Worm (Caenorhabditis elegans): ENCODE measurements around the gene T14B4.5.

Gene T14B4.5

DNA sequence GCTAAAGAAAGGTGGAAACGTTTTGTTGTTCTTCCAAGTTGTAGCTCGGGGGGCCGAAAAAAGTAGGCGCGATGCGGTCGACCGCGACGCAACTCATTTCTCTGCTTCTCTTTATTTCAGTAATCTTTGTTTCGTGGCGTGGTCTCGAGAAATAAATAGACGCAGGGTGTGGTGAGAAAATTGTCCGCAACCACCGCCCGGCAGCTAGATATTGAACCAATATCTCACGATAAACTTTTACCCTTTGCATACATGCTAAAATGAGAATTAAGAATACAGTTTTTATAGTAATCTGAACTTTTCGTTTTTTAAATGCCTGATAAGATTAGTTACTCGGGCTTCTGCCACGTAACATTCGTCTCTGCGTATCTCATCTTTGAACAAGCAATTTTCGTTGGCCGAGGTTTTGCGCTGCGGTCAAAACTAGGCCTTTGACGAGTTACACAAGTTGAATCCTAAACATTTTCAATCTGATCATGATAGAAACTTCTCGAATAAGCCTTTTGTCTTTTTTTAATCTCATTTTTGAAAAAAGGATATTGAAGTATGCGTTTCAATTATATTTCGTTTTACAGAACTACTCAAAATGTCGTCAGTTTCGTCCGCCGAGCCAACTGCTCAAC lies 32.9 kb upstream of the T14B4.5 start, which contains the start of gene gyf-1 (continued):
- TF ChIP-seq daf-16 (GFP tag; optimal IDR thresholded peaks at IDR 0.05) (no peak), daf-16 (tag; optimal IDR thresholded peaks at IDR 0.05) (peak; percentile 17)

DNA sequence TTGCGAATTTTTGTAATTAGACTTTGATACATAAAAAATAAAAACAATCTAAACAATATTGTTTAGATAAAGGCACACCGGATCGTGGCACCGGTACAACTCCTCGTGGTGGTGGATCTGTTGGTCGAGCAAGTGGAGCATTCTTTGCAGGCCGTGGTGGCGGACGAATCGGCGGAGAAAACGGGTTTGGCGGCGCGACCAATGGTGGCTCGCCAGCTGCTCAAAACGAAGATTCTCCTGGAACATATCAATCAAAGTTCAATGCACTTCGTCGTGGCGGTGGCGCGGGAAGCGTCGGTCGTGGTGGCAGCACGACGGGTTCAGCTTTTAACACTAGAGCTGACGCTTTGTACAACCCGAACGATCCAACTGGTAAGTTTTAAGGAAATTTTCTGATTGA lies 30.7 kb upstream of the T14B4.5 start:
- TF ChIP-seq aha-1 (tag), result peak; percentile 65
- peak; percentile 67; the same call in 1 of the 2 replicates for TF ChIP-seq set-16 (GFP tag; IDR thresholded peaks at IDR 0.05)
- TF ChIP-seq nhr-25 (tag; optimal IDR thresholded peaks at IDR 0.05; ENCODE audit: borderline replicate concordance, insufficient read depth), result no peak

ce11 chrII:6689088-6689487 lies 27.6 kb upstream of the T14B4.5 start:
- TF ChIP-seq skn-1 (tag; optimal IDR thresholded peaks at IDR 0.05), result no peak
- TF ChIP-seq nhr-77 (tag; optimal IDR thresholded peaks at IDR 0.05), result no peak
- TF ChIP-seq Y75B8A.6 (GFP tag; IDR thresholded peaks at IDR 0.05), result no peak
- peak; percentile 37 for TF ChIP-seq aha-1 (tag)
- TF ChIP-seq unc-130 (GFP tag; optimal IDR thresholded peaks at IDR 0.05), result no peak
- TF ChIP-seq lin-38 (GFP tag; IDR thresholded peaks at IDR 0.05), result no peak
- TF ChIP-seq saeg-2 (GFP tag; IDR thresholded peaks at IDR 0.05), result no peak
- TF ChIP-seq ceh-28 (tag; optimal IDR thresholded peaks at IDR 0.05), result no peak
- peak in 1 of 2 experiments; percentile 0 for TF ChIP-seq lsy-2 (tag; optimal IDR thresholded peaks at IDR 0.05)
- TF ChIP-seq daf-12 (tag; optimal IDR thresholded peaks at IDR 0.05), result no peak
- no peak for TF ChIP-seq attf-4 (tag; optimal IDR thresholded peaks at IDR 0.05)
- peak; percentile 51 for TF ChIP-seq hlh-30 (tag; optimal IDR thresholded peaks at IDR 0.05; ENCODE audit: insufficient read depth)
- no peak for TF ChIP-seq fos-1 (tag; optimal IDR thresholded peaks at IDR 0.05)
- TF ChIP-seq tra-1 (GFP tag; IDR thresholded peaks at IDR 0.05), result no peak
- TF ChIP-seq T26A8.4 (GFP tag; IDR thresholded peaks at IDR 0.05), result no peak

DNA sequence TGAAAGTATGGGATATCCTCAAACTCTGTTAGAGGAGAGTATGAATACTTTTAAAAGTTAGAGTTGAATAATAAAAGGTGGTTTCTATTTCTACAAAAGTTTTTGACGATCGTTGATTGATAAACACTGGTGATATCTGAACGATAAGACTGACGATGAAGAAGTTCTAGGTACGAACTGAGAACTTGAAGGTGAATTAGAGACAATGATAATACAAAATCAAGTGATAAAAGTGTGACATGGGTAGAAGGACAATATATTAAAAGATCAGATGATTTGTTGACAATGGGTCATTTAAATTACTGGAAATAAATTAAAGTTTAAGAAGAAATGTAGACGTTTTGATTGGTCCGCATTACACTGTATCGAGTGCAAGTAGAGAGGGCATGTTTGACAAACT lies 21.3 kb upstream of the T14B4.5 start, which contains the start of gene C18H9.5:
C18H9.5 (minus strand) TSS at position 179 of the 400 bp plus-strand sequence.
- TF ChIP-seq unc-62 (GFP tag; optimal IDR thresholded peaks at IDR 0.05 in 1 of 2) (peak in 1 of 2 experiments; percentile 6), unc-62 (tag; optimal IDR thresholded peaks at IDR 0.05) (no peak), nhr-25 (tag; optimal IDR thresholded peaks at IDR 0.05; ENCODE audit: borderline replicate concordance, insufficient read depth) (no peak), dpl-1 (GFP tag; optimal IDR thresholded peaks at IDR 0.05) (no peak), hlh-30 (tag; optimal IDR thresholded peaks at IDR 0.05; ENCODE audit: insufficient read depth) (peak; percentile 52), Y5F2A.4 (GFP tag; optimal IDR thresholded peaks at IDR 0.05) (no peak), dmd-6 (GFP tag; IDR thresholded peaks at IDR 0.05) (0 out of 2 replicates have a peak, but pooled peaks have one; percentile 8)

DNA sequence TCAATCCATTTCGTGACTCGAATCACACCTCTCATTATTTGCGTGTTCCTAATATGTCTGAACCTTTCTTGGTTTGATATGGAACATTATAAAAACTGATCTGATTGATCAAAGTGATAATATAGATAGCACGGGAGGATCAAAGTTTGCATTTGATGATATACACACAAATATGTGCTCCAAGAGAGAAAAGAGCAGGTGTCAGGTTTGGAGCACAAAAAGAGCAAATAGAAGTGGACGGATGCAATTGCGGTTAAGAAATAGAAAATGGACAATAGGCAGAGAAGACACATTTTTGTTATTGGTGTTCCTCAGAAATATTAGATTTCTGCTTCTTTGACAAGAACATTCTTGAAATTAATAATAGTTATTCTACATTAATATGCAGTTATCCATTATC lies 17.9 kb upstream of the T14B4.5 start, which contains the start of gene C18H9.1:
C18H9.1 (plus strand) TSS at position 301 of the 400 bp plus-strand sequence.
- TF ChIP-seq lsy-2 (tag; optimal IDR thresholded peaks at IDR 0.05) (no peak), ceh-62 (tag; optimal IDR thresholded peaks at IDR 0.05) (no peak), daf-8 (GFP tag; IDR thresholded peaks at IDR 0.05) (no peak), saeg-2 (GFP tag; IDR thresholded peaks at IDR 0.05) (no peak), egl-27 (tag; optimal IDR thresholded peaks at IDR 0.05) (no peak), arid-1 (GFP tag; conservative IDR thresholded peaks at IDR 0.05) (no peak), zip-2 (tag; optimal IDR thresholded peaks at IDR 0.05) (no peak), aly-2 (tag; optimal IDR thresholded peaks at IDR 0.05) (no peak), hif-1 (tag; optimal IDR thresholded peaks at IDR 0.05) (no peak), lir-3 (tag; optimal IDR thresholded peaks at IDR 0.05) (no peak), aha-1 (tag) (no peak), attf-4 (tag; optimal IDR thresholded peaks at IDR 0.05) (no peak), hlh-30 (tag; optimal IDR thresholded peaks at IDR 0.05; ENCODE audit: insufficient read depth) (no peak), pqm-1 (tag; optimal IDR thresholded peaks at IDR 0.05) (no peak), T20F7.1 (GFP tag; optimal IDR thresholded peaks at IDR 0.05) (no peak), nhr-6 (tag; optimal IDR thresholded peaks at IDR 0.05) (no peak), unc-39 (tag; optimal IDR thresholded peaks at IDR 0.05) (no peak), jun-1 (tag; optimal IDR thresholded peaks at IDR 0.05) (no peak), dmd-9 (GFP tag; IDR thresholded peaks at IDR 0.05) (no peak), egl-43 (GFP tag; IDR thresholded peaks at IDR 0.05) (no peak)
